Fruit fly (Drosophila melanogaster): ENCODE data around the gene CG9915.

The CG9915 gene

DNA sequence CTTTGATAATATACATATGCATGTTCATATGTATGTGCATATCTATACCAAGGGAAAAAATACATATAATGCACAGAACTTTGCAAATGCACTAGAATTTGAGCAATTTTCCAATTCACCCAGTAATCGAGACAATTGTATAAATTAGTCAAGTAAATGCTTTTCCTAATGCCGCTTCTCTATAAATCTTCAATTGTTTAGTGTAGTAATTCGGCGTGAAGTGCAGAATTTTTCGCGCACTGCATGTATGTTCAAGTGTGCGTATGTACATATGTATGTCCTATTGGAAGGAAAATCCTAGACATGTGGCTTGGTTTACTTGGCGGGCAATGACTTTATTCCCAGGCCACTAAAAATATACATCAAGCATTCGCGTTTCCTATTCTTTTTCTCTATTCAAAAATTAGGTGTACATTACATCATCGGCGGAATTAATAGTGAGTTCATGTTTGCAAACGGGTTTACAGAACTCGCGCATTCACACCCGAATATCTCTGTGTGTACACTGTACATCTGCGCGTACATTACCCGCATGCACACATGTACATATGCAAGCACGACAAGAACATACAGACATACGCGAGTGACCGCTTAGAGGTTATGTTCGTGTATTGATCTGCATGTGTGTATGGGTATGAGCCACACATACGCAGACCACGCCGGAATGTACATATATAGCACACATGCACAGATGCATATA is 6.1 kb upstream of the CG9915 start (continued):
- TF ChIP-seq Smox (GFP tag; optimal IDR thresholded peaks at IDR 0.05) (no peak), Sox15 (GFP tag; optimal IDR thresholded peaks at IDR 0.05) (peak; percentile 60), fd85E (GFP tag; optimal IDR thresholded peaks at IDR 0.05) (peak; percentile 10), CG8632 (GFP tag; optimal IDR thresholded peaks at IDR 0.05) (peak; percentile 67), CG15336 (GFP tag; IDR thresholded peaks at IDR 0.05) (peak; percentile 75), CG6808 (GFP tag; optimal IDR thresholded peaks at IDR 0.05) (peak; percentile 44), cyc (GFP tag; optimal IDR thresholded peaks at IDR 0.05) (peak; percentile 64), salr (GFP tag; optimal IDR thresholded peaks at IDR 0.05) (no peak), vri (GFP tag; optimal IDR thresholded peaks at IDR 0.05) (peak; percentile 87), eg (GFP tag; IDR thresholded peaks at IDR 0.05) (peak; percentile 78; the same call in 2 of the 3 replicates), CG1621 (tag; optimal IDR thresholded peaks at IDR 0.05) (peak; percentile 52), CG8119 (GFP tag; IDR thresholded peaks at IDR 0.05) (peak; percentile 78), CG11902 (GFP tag; optimal IDR thresholded peaks at IDR 0.05) (peak; percentile 51), CG16779 (tag; optimal IDR thresholded peaks at IDR 0.05) (no peak), CG4318 (GFP tag; optimal IDR thresholded peaks at IDR 0.05) (peak; percentile 58), CG6792 (GFP tag; optimal IDR thresholded peaks at IDR 0.05) (peak; percentile 69), dsx (GFP tag; optimal IDR thresholded peaks at IDR 0.05; ENCODE audit: poor library complexity, severe bottlenecking) (peak; percentile 49), CG6276 (GFP tag; optimal IDR thresholded peaks at IDR 0.05) (peak; percentile 22), Met (GFP tag; optimal IDR thresholded peaks at IDR 0.05) (no peak), esn (GFP tag; optimal IDR thresholded peaks at IDR 0.05) (peak; percentile 70), CG10669 (GFP tag; optimal IDR thresholded peaks at IDR 0.05) (peak; percentile 82), Hr38 (GFP tag; optimal IDR thresholded peaks at IDR 0.05) (no peak), topi (GFP tag; optimal IDR thresholded peaks at IDR 0.05) (peak; percentile 66), CG6163 (GFP tag; IDR thresholded peaks at IDR 0.05) (peak; percentile 82), Lpt (GFP tag; optimal IDR thresholded peaks at IDR 0.05) (peak; percentile 72), CG11294 (GFP tag; IDR thresholded peaks at IDR 0.05) (0 out of 2 replicates have a peak, but pooled peaks have one; percentile 44), CG8319 (GFP tag; optimal IDR thresholded peaks at IDR 0.05) (peak; percentile 57), CG3919 (GFP tag; optimal IDR thresholded peaks at IDR 0.05) (no peak)

- TF ChIP-seq CG11762 (GFP tag; optimal IDR thresholded peaks at IDR 0.05; ENCODE audit: insufficient read depth), result no peak
- TF ChIP-seq net (GFP tag; optimal IDR thresholded peaks at IDR 0.05), result no peak
- no peak for TF ChIP-seq Lpt (GFP tag; optimal IDR thresholded peaks at IDR 0.05)
- TF ChIP-seq Hr4 (GFP tag; optimal IDR thresholded peaks at IDR 0.05), result no peak
- no peak for TF ChIP-seq lz (GFP tag; optimal IDR thresholded peaks at IDR 0.05)
- no peak for TF ChIP-seq Eip75B (GFP tag; optimal IDR thresholded peaks at IDR 0.05)
- no peak for TF ChIP-seq CG32006 (GFP tag; optimal IDR thresholded peaks at IDR 0.05)
- no peak for TF ChIP-seq CG11294 (GFP tag; IDR thresholded peaks at IDR 0.05)
- TF ChIP-seq fd59A (GFP tag; optimal IDR thresholded peaks at IDR 0.05), result no peak
- no peak for TF ChIP-seq vri (GFP tag; optimal IDR thresholded peaks at IDR 0.05)
- no peak for TF ChIP-seq CG16779 (tag; optimal IDR thresholded peaks at IDR 0.05)
- no peak for TF ChIP-seq dsx (GFP tag; optimal IDR thresholded peaks at IDR 0.05; ENCODE audit: poor library complexity, severe bottlenecking)
- TF ChIP-seq Ets21C (GFP tag; optimal IDR thresholded peaks at IDR 0.05), result no peak
- TF ChIP-seq CG8632 (GFP tag; optimal IDR thresholded peaks at IDR 0.05), result no peak
- TF ChIP-seq Met (GFP tag; optimal IDR thresholded peaks at IDR 0.05), result no peak
- no peak for TF ChIP-seq svp (GFP tag)
- no peak for TF ChIP-seq salr (GFP tag; optimal IDR thresholded peaks at IDR 0.05)
Measured at dm6 chrX:16309764-16310163, 3.2 kb downstream of the CG9915 start.

dm6 chrX:16308953-16309352 is 4.0 kb downstream of the CG9915 start:
- TF ChIP-seq Eip78C (GFP tag) (peak; percentile 36), Hr38 (GFP tag; optimal IDR thresholded peaks at IDR 0.05) (no peak), fkh (GFP tag; optimal IDR thresholded peaks at IDR 0.05) (peak; percentile 17)

Measured in whole organism, prepupa.